Fruit fly (Drosophila melanogaster): ENCODE results near the gene RanBP3.

RanBP3 gene

DNA sequence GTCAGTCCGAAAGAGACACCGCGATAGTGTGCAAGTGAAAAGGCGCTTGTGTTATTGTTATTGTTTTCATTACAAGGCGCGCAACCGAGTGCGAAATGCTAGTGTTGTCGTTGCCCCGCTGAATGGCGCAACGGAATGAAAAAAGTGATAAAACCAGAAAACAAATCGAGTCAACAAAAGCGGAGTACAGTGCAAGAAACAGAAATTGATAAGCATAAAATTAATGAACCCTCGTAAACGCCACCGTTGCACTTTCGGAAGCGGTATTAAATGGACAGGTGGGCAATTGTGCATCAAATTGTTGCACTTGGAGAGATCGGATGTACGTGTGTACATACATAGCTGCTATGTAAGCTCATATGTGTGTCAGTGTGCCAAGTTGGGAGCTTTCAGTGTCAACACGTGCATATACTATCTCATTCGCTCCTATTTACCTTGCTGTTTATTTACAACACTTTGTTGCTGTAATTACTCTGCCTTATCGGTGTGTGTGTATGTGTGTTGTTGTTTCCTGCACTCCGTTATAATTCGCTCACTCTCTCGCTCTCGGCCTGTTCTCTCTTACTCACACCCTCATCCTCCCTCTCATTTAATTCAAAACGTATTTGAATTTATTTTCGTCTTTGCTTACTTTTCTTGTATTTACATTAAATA, 29.1 kb downstream of the RanBP3 start (continued):
- TF ChIP-seq NfI (GFP tag; optimal IDR thresholded peaks at IDR 0.05): no peak
- TF ChIP-seq CG11398 (GFP tag; optimal IDR thresholded peaks at IDR 0.05): peak; percentile 54
- peak; percentile 42 for TF ChIP-seq CG1603 (tag; optimal IDR thresholded peaks at IDR 0.05)
- TF ChIP-seq pnt (GFP tag; optimal IDR thresholded peaks at IDR 0.05): peak; percentile 60
- TF ChIP-seq CG31365 (tag; optimal IDR thresholded peaks at IDR 0.05): peak; percentile 82
- TF ChIP-seq CG9215 (GFP tag; IDR thresholded peaks at IDR 0.05): no peak
- no peak for TF ChIP-seq Scr (GFP tag; IDR thresholded peaks at IDR 0.05; ENCODE audit: partially characterized antibody)
- no peak for TF ChIP-seq ewg (GFP tag; optimal IDR thresholded peaks at IDR 0.05)
- TF ChIP-seq fd96Cb (tag; optimal IDR thresholded peaks at IDR 0.05): peak; percentile 3
- peak; percentile 54 for TF ChIP-seq nerfin-1 (tag; optimal IDR thresholded peaks at IDR 0.05)
- TF ChIP-seq PHDP (tag; optimal IDR thresholded peaks at IDR 0.05): peak; percentile 19
- peak; percentile 75 for TF ChIP-seq Blimp-1 (GFP tag; optimal IDR thresholded peaks at IDR 0.05)
- peak; percentile 51 for TF ChIP-seq Hmr (GFP tag; optimal IDR thresholded peaks at IDR 0.05)
- no peak for TF ChIP-seq CG7928 (GFP tag; optimal IDR thresholded peaks at IDR 0.05)
- no peak for TF ChIP-seq CG32532 (GFP tag; IDR thresholded peaks at IDR 0.05)
- TF ChIP-seq D19A (tag; optimal IDR thresholded peaks at IDR 0.05): no peak
- TF ChIP-seq toy (GFP tag; IDR thresholded peaks at IDR 0.05): no peak; the same call in 1 of the 2 replicates
- TF ChIP-seq pita (GFP tag; optimal IDR thresholded peaks at IDR 0.05): no peak
- TF ChIP-seq CG2129 (GFP tag; IDR thresholded peaks at IDR 0.05; ENCODE audit: partially characterized antibody): no peak
- peak; percentile 50; the same call in 1 of the 3 replicates for TF ChIP-seq ase (GFP tag; IDR thresholded peaks at IDR 0.05)
- TF ChIP-seq CG32767 (GFP tag; IDR thresholded peaks at IDR 0.05): peak; percentile 47
- TF ChIP-seq Mrtf (GFP tag; IDR thresholded peaks at IDR 0.05): no peak
- TF ChIP-seq crol (GFP tag; IDR thresholded peaks at IDR 0.05): 0 out of 2 replicates have a peak, but pooled peaks have one; percentile 3
- TF ChIP-seq CG10274 (GFP tag; optimal IDR thresholded peaks at IDR 0.05): no peak
- no peak for TF ChIP-seq CG10366 (GFP tag; IDR thresholded peaks at IDR 0.05)
- peak in 1 of 2 experiments; percentile 44 for TF ChIP-seq bsh (GFP tag; optimal IDR thresholded peaks at IDR 0.05)
- no peak for TF ChIP-seq YL-1 (GFP tag; optimal IDR thresholded peaks at IDR 0.05)
- TF ChIP-seq CG14441 (GFP tag; IDR thresholded peaks at IDR 0.05): peak; percentile 43; the same call in 1 of the 2 replicates
- peak; percentile 27 for TF ChIP-seq caup (GFP tag; optimal IDR thresholded peaks at IDR 0.05; ENCODE audit: severe bottlenecking)
- peak; percentile 48 for TF ChIP-seq CG17568 (GFP tag; optimal IDR thresholded peaks at IDR 0.05)
- TF ChIP-seq CG34224 (GFP tag; IDR thresholded peaks at IDR 0.05; ENCODE audit: partially characterized antibody): no peak
- peak; percentile 49 for TF ChIP-seq Side (GFP tag; optimal IDR thresholded peaks at IDR 0.05)
- TF ChIP-seq prd (optimal IDR thresholded peaks at IDR 0.05): no peak
- TF ChIP-seq prd (GFP tag; IDR thresholded peaks at IDR 0.05): peak; percentile 41; the same call in 1 of the 3 replicates
- TF ChIP-seq gsb (GFP tag; IDR thresholded peaks at IDR 0.05): peak; percentile 59; the same call in 1 of the 2 replicates
- TF ChIP-seq psq (GFP tag; optimal IDR thresholded peaks at IDR 0.05): no peak
- no peak for TF ChIP-seq CG30403 (GFP tag; optimal IDR thresholded peaks at IDR 0.05)
- TF ChIP-seq C15 (GFP tag; IDR thresholded peaks at IDR 0.05): no peak
- TF ChIP-seq CG10543 (GFP tag; optimal IDR thresholded peaks at IDR 0.05): peak; percentile 44
- no peak for TF ChIP-seq dm (GFP tag; optimal IDR thresholded peaks at IDR 0.05)
- TF ChIP-seq mld (GFP tag; IDR thresholded peaks at IDR 0.05; ENCODE audit: partially characterized antibody): no peak
- peak; percentile 18 for TF ChIP-seq CG10979 (tag; optimal IDR thresholded peaks at IDR 0.05)
- peak; percentile 93 for TF ChIP-seq ATbp (GFP tag; optimal IDR thresholded peaks at IDR 0.05)
- TF ChIP-seq CG14710 (tag; optimal IDR thresholded peaks at IDR 0.05): peak; percentile 20
- TF ChIP-seq gem (tag; optimal IDR thresholded peaks at IDR 0.05): peak; percentile 48
- TF ChIP-seq sd (tag; optimal IDR thresholded peaks at IDR 0.05): no peak
- no peak for TF ChIP-seq nerfin-2 (GFP tag; IDR thresholded peaks at IDR 0.05; ENCODE audit: partially characterized antibody)
- TF ChIP-seq trh (GFP tag; optimal IDR thresholded peaks at IDR 0.05): peak; percentile 76
